Fruit fly (Drosophila melanogaster): ENCODE measurements around the gene laza.
A peak's percentile ranks its signal among the peaks of the same experiment; 100 is the strongest.

Gene laza

DNA sequence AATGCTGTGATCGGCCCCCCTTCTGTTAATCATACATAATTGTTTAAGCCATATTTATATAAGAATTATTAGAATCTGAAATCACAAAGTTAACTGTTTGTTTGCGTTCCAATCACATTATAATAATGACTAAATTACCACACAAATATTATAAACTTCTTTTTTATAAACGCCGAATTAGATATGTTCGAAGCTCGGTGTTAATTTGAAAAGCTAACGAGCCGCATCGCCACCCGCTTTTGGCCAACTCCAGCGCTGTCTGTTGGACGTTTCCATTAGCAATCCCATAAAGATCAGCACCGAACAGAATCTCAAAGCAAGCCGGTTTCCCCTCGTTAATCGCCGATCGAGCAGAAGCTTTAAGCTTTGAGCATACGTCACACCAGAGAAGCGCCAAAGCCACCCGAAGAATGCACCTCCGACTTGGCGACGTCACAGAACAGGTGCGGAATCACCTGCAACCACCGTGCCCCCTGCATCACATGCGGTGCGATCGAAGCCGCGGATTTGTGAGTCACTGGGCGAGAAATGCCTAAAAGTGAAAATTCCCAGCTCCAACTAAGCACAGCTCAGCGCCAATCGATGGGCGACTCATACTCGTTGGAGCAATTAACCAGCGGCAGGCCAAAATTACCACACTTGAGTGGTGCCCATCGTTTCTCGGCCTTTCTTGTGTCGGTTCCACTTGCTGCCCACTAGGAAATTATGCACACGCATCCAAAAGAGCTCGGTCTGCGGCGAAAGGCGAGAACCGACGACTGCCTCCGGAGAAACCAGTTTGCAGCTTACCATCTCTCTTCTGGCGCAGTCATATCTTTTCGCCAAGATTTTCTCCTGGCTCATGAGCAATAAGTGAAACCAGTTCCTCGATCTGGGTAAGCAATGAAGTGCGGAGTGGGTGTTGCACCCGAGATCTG is 4.8 kb upstream of the laza start, which contains the start of gene CG11438 (continued):
- no peak for TF ChIP-seq gt (GFP tag; IDR thresholded peaks at IDR 0.05)
- TF ChIP-seq scrt (GFP tag; optimal IDR thresholded peaks at IDR 0.05) = no peak
- no peak for TF ChIP-seq psq (GFP tag; optimal IDR thresholded peaks at IDR 0.05)
- no peak for TF ChIP-seq nerfin-2 (GFP tag; IDR thresholded peaks at IDR 0.05; ENCODE audit: partially characterized antibody)
- 0 out of 3 replicates have a peak, but pooled peaks have one; percentile 34 for TF ChIP-seq Opbp (GFP tag; IDR thresholded peaks at IDR 0.05; ENCODE audit: partially characterized antibody)
- no peak for TF ChIP-seq knrl (GFP tag; IDR thresholded peaks at IDR 0.05; ENCODE audit: partially characterized antibody)
- TF ChIP-seq slp2 (GFP tag; optimal IDR thresholded peaks at IDR 0.05) = no peak
- TF ChIP-seq CG4707 (GFP tag; optimal IDR thresholded peaks at IDR 0.05) = no peak
- no peak for TF ChIP-seq pfk (GFP tag; optimal IDR thresholded peaks at IDR 0.05)
- TF ChIP-seq CG34224 (GFP tag; IDR thresholded peaks at IDR 0.05; ENCODE audit: partially characterized antibody) = no peak
- TF ChIP-seq lmd (GFP tag; IDR thresholded peaks at IDR 0.05) = no peak
- no peak for TF ChIP-seq wek (GFP tag; optimal IDR thresholded peaks at IDR 0.05)
- no peak for TF ChIP-seq tin (GFP tag; optimal IDR thresholded peaks at IDR 0.05)
- TF ChIP-seq dpn (GFP tag; optimal IDR thresholded peaks at IDR 0.05) = no peak
- TF ChIP-seq unpg (GFP tag; optimal IDR thresholded peaks at IDR 0.05) = no peak
- peak; percentile 20 for TF ChIP-seq CG2120 (GFP tag; optimal IDR thresholded peaks at IDR 0.05)
- no peak for TF ChIP-seq Chrac-16 (GFP tag; optimal IDR thresholded peaks at IDR 0.05)
- no peak for TF ChIP-seq Sox102F (GFP tag; optimal IDR thresholded peaks at IDR 0.05)
- no peak for TF ChIP-seq CG1529 (GFP tag; optimal IDR thresholded peaks at IDR 0.05)
- peak; percentile 23 for TF ChIP-seq CG2678 (tag; optimal IDR thresholded peaks at IDR 0.05)
- TF ChIP-seq Fer1 (GFP tag; optimal IDR thresholded peaks at IDR 0.05) = peak; percentile 5
- no peak for TF ChIP-seq Mad (GFP tag; optimal IDR thresholded peaks at IDR 0.05)
- TF ChIP-seq CG2202 (tag; optimal IDR thresholded peaks at IDR 0.05) = no peak
- no peak for TF ChIP-seq Taf1 (GFP tag; IDR thresholded peaks at IDR 0.05)
- no peak for TF ChIP-seq CG42726 (GFP tag; IDR thresholded peaks at IDR 0.05; ENCODE audit: partially characterized antibody)
- no peak for TF ChIP-seq gsb (GFP tag; IDR thresholded peaks at IDR 0.05)
- TF ChIP-seq dm (GFP tag; optimal IDR thresholded peaks at IDR 0.05) = no peak
- no peak for TF ChIP-seq CG16815 (GFP tag; optimal IDR thresholded peaks at IDR 0.05)
- TF ChIP-seq aop (GFP tag; IDR thresholded peaks at IDR 0.05) = no peak
- no peak for TF ChIP-seq zen (tag; optimal IDR thresholded peaks at IDR 0.05)
- no peak for TF ChIP-seq CG4820 (GFP tag; optimal IDR thresholded peaks at IDR 0.05)
- no peak for TF ChIP-seq CG18619 (GFP tag; optimal IDR thresholded peaks at IDR 0.05)
- TF ChIP-seq gcm2 (GFP tag; optimal IDR thresholded peaks at IDR 0.05) = no peak
- no peak for TF ChIP-seq CG9609 (GFP tag; optimal IDR thresholded peaks at IDR 0.05)
- TF ChIP-seq ara (GFP tag; IDR thresholded peaks at IDR 0.05) = no peak
- peak; percentile 39 for TF ChIP-seq ATbp (GFP tag; optimal IDR thresholded peaks at IDR 0.05)
- no peak for TF ChIP-seq CG4854 (GFP tag; optimal IDR thresholded peaks at IDR 0.05)
- TF ChIP-seq ato (GFP tag; IDR thresholded peaks at IDR 0.05; ENCODE audit: partially characterized antibody) = no peak
- TF ChIP-seq CG2875 (GFP tag; optimal IDR thresholded peaks at IDR 0.05) = no peak
- TF ChIP-seq cwo (GFP tag; optimal IDR thresholded peaks at IDR 0.05) = no peak
- no peak for TF ChIP-seq Spps (tag; optimal IDR thresholded peaks at IDR 0.05)
- TF ChIP-seq Usf (GFP tag; optimal IDR thresholded peaks at IDR 0.05) = no peak
- no peak for TF ChIP-seq CG4404 (GFP tag; IDR thresholded peaks at IDR 0.05)
- no peak for TF ChIP-seq CG11560 (tag; IDR thresholded peaks at IDR 0.05)
- no peak for TF ChIP-seq Oaz (GFP tag; IDR thresholded peaks at IDR 0.05)
- no peak for TF ChIP-seq vvl (GFP tag; IDR thresholded peaks at IDR 0.05)
- TF ChIP-seq Sox100B (GFP tag; optimal IDR thresholded peaks at IDR 0.05) = no peak
- TF ChIP-seq sens (GFP tag) = peak; percentile 62
- no peak for TF ChIP-seq CG10565 (GFP tag; optimal IDR thresholded peaks at IDR 0.05)
